Worm (Caenorhabditis elegans): Measurements from ENCODE around the gene zig-3.

The zig-3 gene

ce11 chrX:7906430-7907014 lies 24.0 kb upstream of the zig-3 start, which contains the start of gene C39D10.1:
TSS of gene C39D10.1 (plus strand) at chrX:7906964.
- TF ChIP-seq somi-1 (GFP tag; optimal IDR thresholded peaks at IDR 0.05) (no peak), B0035.1 (tag; optimal IDR thresholded peaks at IDR 0.05) (no peak), hlh-26 (GFP tag; conservative IDR thresholded peaks at IDR 0.05) (no peak), F57C9.4 (tag; optimal IDR thresholded peaks at IDR 0.05) (no peak), nhr-90 (tag; optimal IDR thresholded peaks at IDR 0.05) (peak; percentile 71), F57A8.1 (GFP tag; optimal IDR thresholded peaks at IDR 0.05) (no peak), K11D2.4 (GFP tag; IDR thresholded peaks at IDR 0.05) (no peak), nfyb-1 (GFP tag; IDR thresholded peaks at IDR 0.05) (0 out of 2 replicates have a peak, but pooled peaks have one; percentile 37), egl-44 (GFP tag; IDR thresholded peaks at IDR 0.05) (no peak), lag-1 (GFP tag; IDR thresholded peaks at IDR 0.05) (no peak), nhr-120 (GFP tag; IDR thresholded peaks at IDR 0.05) (no peak), Y95B8A.8 (GFP tag; IDR thresholded peaks at IDR 0.05) (no peak), hmg-1.2 (GFP tag; IDR thresholded peaks at IDR 0.05) (peak; percentile 47), hmg-20 (GFP tag; IDR thresholded peaks at IDR 0.05) (no peak), lin-26 (GFP tag; IDR thresholded peaks at IDR 0.05) (peak; percentile 86), atf-7 (tag; optimal IDR thresholded peaks at IDR 0.05) (no peak), F55B11.4 (tag; optimal IDR thresholded peaks at IDR 0.05; ENCODE audit: borderline replicate concordance, insufficient read depth) (no peak), cebp-1 (GFP tag; IDR thresholded peaks at IDR 0.05) (no peak), cebp-1 (tag; optimal IDR thresholded peaks at IDR 0.05) (no peak), egl-18 (GFP tag; IDR thresholded peaks at IDR 0.05) (no peak), F22D6.2 (tag; optimal IDR thresholded peaks at IDR 0.05) (peak; percentile 9), ceh-40 (GFP tag; IDR thresholded peaks at IDR 0.05) (0 out of 2 replicates have a peak, but pooled peaks have one; percentile 47), B0261.1 (tag; optimal IDR thresholded peaks at IDR 0.05) (peak; percentile 78), tbx-9 (tag; optimal IDR thresholded peaks at IDR 0.05; ENCODE audit: borderline replicate concordance) (no peak), ceh-58 (GFP tag; IDR thresholded peaks at IDR 0.05) (no peak), unc-62 (GFP tag; optimal IDR thresholded peaks at IDR 0.05) (no peak), him-1 (tag; optimal IDR thresholded peaks at IDR 0.05) (peak; percentile 76), sptf-2 (GFP tag; optimal IDR thresholded peaks at IDR 0.05) (no peak), F39B2.1 (GFP tag; IDR thresholded peaks at IDR 0.05) (no peak), tbp1 (GFP tag; optimal IDR thresholded peaks at IDR 0.05) (peak; percentile 91), C06A6.2 (GFP tag; conservative IDR thresholded peaks at IDR 0.05) (no peak), F52B5.7 (tag; optimal IDR thresholded peaks at IDR 0.05) (no peak), ZK185.1 (tag; optimal IDR thresholded peaks at IDR 0.05; ENCODE audit: poor library complexity, severe bottlenecking) (peak; percentile 58), hrde-1 (tag; optimal IDR thresholded peaks at IDR 0.05; ENCODE audit: borderline replicate concordance) (peak; percentile 7), K12H6.12 (tag; optimal IDR thresholded peaks at IDR 0.05) (no peak), mes-4 (tag; optimal IDR thresholded peaks at IDR 0.05) (peak; percentile 26), ztf-3 (GFP tag; optimal IDR thresholded peaks at IDR 0.05) (no peak), lin-35 (GFP tag; optimal IDR thresholded peaks at IDR 0.05) (no peak), nhr-80 (tag; optimal IDR thresholded peaks at IDR 0.05) (no peak), bed-2 (GFP tag; IDR thresholded peaks at IDR 0.05) (no peak), dox-1 (GFP tag; IDR thresholded peaks at IDR 0.05) (peak; percentile 28; the same call in 1 of the 2 replicates), lin-40 (tag; optimal IDR thresholded peaks at IDR 0.05) (peak; percentile 8), nfya-1 (tag; optimal IDR thresholded peaks at IDR 0.05; ENCODE audit: borderline replicate concordance, insufficient read depth) (no peak), egrh-3 (GFP tag; IDR thresholded peaks at IDR 0.05) (no peak), rec-8 (tag; optimal IDR thresholded peaks at IDR 0.05) (peak; percentile 9 to 13), D2030.7 (GFP tag; IDR thresholded peaks at IDR 0.05) (peak; percentile 64), Y67H2A.10 (GFP tag; conservative IDR thresholded peaks at IDR 0.05) (no peak), attf-6 (GFP tag; IDR thresholded peaks at IDR 0.05) (peak; percentile 19; the same call in 1 of the 2 replicates)

All from whole organism, young adult.